Worm (Caenorhabditis elegans): ENCODE data around the gene ztf-16.

DNA sequence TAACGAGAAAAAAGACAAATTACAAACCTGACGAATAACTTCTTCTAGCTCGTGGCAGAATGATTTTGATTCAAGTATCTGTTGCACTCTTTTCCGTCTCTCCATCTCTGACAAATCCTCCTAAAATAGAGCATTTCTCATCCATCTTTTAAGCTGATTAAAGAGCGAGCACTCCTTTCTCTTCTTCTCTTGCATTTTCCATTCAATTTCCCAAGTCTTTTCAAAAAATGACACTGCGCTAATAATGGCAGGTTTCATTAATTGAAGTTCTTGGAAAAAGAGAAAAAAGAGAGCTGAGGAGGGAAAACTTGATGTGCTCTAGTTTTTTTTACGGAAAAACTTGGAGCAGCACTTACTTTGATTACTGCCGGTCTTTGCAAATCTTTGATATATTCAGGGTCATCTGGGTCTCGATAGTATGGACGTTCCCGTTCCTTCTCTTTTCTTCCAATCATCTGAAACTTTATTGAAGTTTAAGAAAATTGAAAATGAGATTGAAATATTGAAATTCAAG, 48.3 kb upstream of the ztf-16 start, which contains the start of gene add-1:
- TF ChIP-seq egl-27 (tag; optimal IDR thresholded peaks at IDR 0.05) = no peak
- TF ChIP-seq unc-62 (GFP tag; optimal IDR thresholded peaks at IDR 0.05) = no peak
- no peak for TF ChIP-seq elt-3 (tag; optimal IDR thresholded peaks at IDR 0.05)
- no peak for TF ChIP-seq nhr-12 (tag; optimal IDR thresholded peaks at IDR 0.05)
- no peak for TF ChIP-seq F13H6.1 (tag; optimal IDR thresholded peaks at IDR 0.05)
- no peak for TF ChIP-seq nhr-77 (tag; optimal IDR thresholded peaks at IDR 0.05)
- TF ChIP-seq lin-39 (tag; optimal IDR thresholded peaks at IDR 0.05) = no peak
- TF ChIP-seq ceh-16 (tag; optimal IDR thresholded peaks at IDR 0.05) = no peak
- no peak for TF ChIP-seq lsy-2 (tag; optimal IDR thresholded peaks at IDR 0.05)
- TF ChIP-seq ztf-11 (tag; optimal IDR thresholded peaks at IDR 0.05) = no peak
- no peak for TF ChIP-seq snpc-4 (tag; optimal IDR thresholded peaks at IDR 0.05)
- no peak for TF ChIP-seq crh-2 (tag; optimal IDR thresholded peaks at IDR 0.05)
- TF ChIP-seq nhr-11 (tag; optimal IDR thresholded peaks at IDR 0.05) = no peak

Data from whole organism, L2 larva.